Worm (Caenorhabditis elegans): ENCODE measurements around the gene W08F4.3.
"Not testable (repeated sequence)": the region's sequence is repeated elsewhere in the genome, so short reads cannot be mapped to it uniquely, and the experiment has no call there.

W08F4.3 gene

ce11 chrII:587533-587932, 7.1 kb downstream of the W08F4.3 start, which contains the start of gene fbxb-34:
fbxb-34 (plus strand) TSS chrII:587833.
- TF ChIP-seq sma-9 (GFP tag; optimal IDR thresholded peaks at IDR 0.05) (no peak), sma-9 (tag; optimal IDR thresholded peaks at IDR 0.05) (no peak), crh-2 (tag; optimal IDR thresholded peaks at IDR 0.05) (no peak), ama-1 (optimal IDR thresholded peaks at IDR 0.05) (no peak), dmd-4 (tag; optimal IDR thresholded peaks at IDR 0.05) (no peak), ztf-4 (tag; optimal IDR thresholded peaks at IDR 0.05) (no peak), nhr-10 (tag; optimal IDR thresholded peaks at IDR 0.05) (no peak), zag-1 (tag; optimal IDR thresholded peaks at IDR 0.05) (no peak), fos-1 (tag; optimal IDR thresholded peaks at IDR 0.05) (no peak), lsy-2 (tag; optimal IDR thresholded peaks at IDR 0.05) (no peak), unc-55 (GFP tag; optimal IDR thresholded peaks at IDR 0.05) (no peak)

- TF ChIP-seq nhr-25 (tag; optimal IDR thresholded peaks at IDR 0.05) (no peak), sma-3 (GFP tag; optimal IDR thresholded peaks at IDR 0.05) (no peak), nhr-6 (tag; optimal IDR thresholded peaks at IDR 0.05) (no peak), F13H6.1 (tag; optimal IDR thresholded peaks at IDR 0.05) (no peak)
Measured at ce11 chrII:591110-591509, 10.7 kb downstream of the W08F4.3 start, which contains the start of gene W08F4.10. W08F4.10 (minus strand) TSS chrII:591210.

ce11 chrII:593221-593620, 12.8 kb downstream of the W08F4.3 start, which contains the start of gene W08F4.1:
W08F4.1 (plus strand) TSS chrII:593521.
- TF ChIP-seq nhr-12, alr-1, gmeb-1 (tag; optimal IDR thresholded peaks at IDR 0.05): not testable (repeated sequence)

- TF ChIP-seq nhr-11 (tag; optimal IDR thresholded peaks at IDR 0.05): no peak
- TF ChIP-seq lin-39 (tag; optimal IDR thresholded peaks at IDR 0.05): no peak
- TF ChIP-seq crh-2 (tag; optimal IDR thresholded peaks at IDR 0.05): no peak
- TF ChIP-seq nhr-12 (tag; optimal IDR thresholded peaks at IDR 0.05): no peak
- no peak for TF ChIP-seq ceh-82 (tag; optimal IDR thresholded peaks at IDR 0.05)
- no peak for TF ChIP-seq nhr-237 (tag; optimal IDR thresholded peaks at IDR 0.05)
- no peak for TF ChIP-seq blmp-1 (tag; optimal IDR thresholded peaks at IDR 0.05; ENCODE audit: insufficient read depth)
- TF ChIP-seq lin-11 (tag; optimal IDR thresholded peaks at IDR 0.05): no peak
- TF ChIP-seq sma-3 (GFP tag; optimal IDR thresholded peaks at IDR 0.05): no peak
Measured at ce11 chrII:596702-597101, 16.3 kb downstream of the W08F4.3 start.

ce11 chrII:601305-601704, 20.9 kb downstream of the W08F4.3 start:
- TF ChIP-seq nhr-129 (tag; optimal IDR thresholded peaks at IDR 0.05) (peak; percentile 74), crh-2 (tag; optimal IDR thresholded peaks at IDR 0.05) (peak; percentile 58), skn-1 (tag; optimal IDR thresholded peaks at IDR 0.05) (no peak), unc-55 (GFP tag; optimal IDR thresholded peaks at IDR 0.05) (peak; percentile 79), mdl-1 (tag; optimal IDR thresholded peaks at IDR 0.05) (peak; percentile 10 to 67), gmeb-1 (tag; optimal IDR thresholded peaks at IDR 0.05) (peak; percentile 32), aly-2 (tag; optimal IDR thresholded peaks at IDR 0.05) (no peak), sma-9 (GFP tag; optimal IDR thresholded peaks at IDR 0.05) (peak; percentile 78), sma-9 (tag; optimal IDR thresholded peaks at IDR 0.05) (no peak), lsy-2 (tag; optimal IDR thresholded peaks at IDR 0.05) (peak in 1 of 2 experiments; percentile 65), sma-3 (GFP tag; optimal IDR thresholded peaks at IDR 0.05) (no peak), egl-27 (tag; optimal IDR thresholded peaks at IDR 0.05) (peak; percentile 49), elt-3 (tag; optimal IDR thresholded peaks at IDR 0.05) (no peak), nhr-12 (tag; optimal IDR thresholded peaks at IDR 0.05) (no peak), mab-5 (tag; optimal IDR thresholded peaks at IDR 0.05) (peak; percentile 21), C34F6.9 (tag; optimal IDR thresholded peaks at IDR 0.05) (peak; percentile 70)

ce11 chrII:602020-602419, 21.6 kb downstream of the W08F4.3 start, which contains the start of gene nhl-3:
nhl-3 (minus strand) TSS chrII:602120.
- no peak for TF ChIP-seq mdl-1 (tag; optimal IDR thresholded peaks at IDR 0.05)
